Worm (Caenorhabditis elegans) whole organism, L1 larva: ENCODE data around the gene srbc-66.

Source experiments
- alr-1 ChIP-seq: fragments of 200-800 bp; sonication (Bioruptor generic); optimal IDR thresholded peaks from 2 replicates; lab custom pipeline; 2018; ENCODE audit warnings: borderline replicate concordance, mild to moderate bottlenecking, missing genetic modification characterization, missing compliant biosample characterization
- dpl-1 ChIP-seq, 3 experiments: fragments of 150-350 bp in 2 of 3; sonication (generic microtip) in 1 of 3; optimal IDR thresholded peaks; 2 replicates each; lab custom pipeline; 2014 to 2017; ENCODE audit warnings: missing biosample characterization in 3 of 3, missing genetic modification characterization in 3 of 3, missing genetic modification reagents in 3 of 3
- elt-2 ChIP-seq: sonication (generic microtip); optimal IDR thresholded peaks from 2 replicates; lab custom pipeline; 2016; ENCODE audit warnings: missing genetic modification characterization, mild to moderate bottlenecking, inconsistent platforms, missing compliant biosample characterization, missing genetic modification reagents
- hlh-17 ChIP-seq: fragments of 200-800 bp; sonication (Bioruptor generic); optimal IDR thresholded peaks from 2 replicates; lab custom pipeline; 2018; ENCODE audit warnings: missing genetic modification characterization, mild to moderate bottlenecking, missing compliant biosample characterization, moderate library complexity, borderline replicate concordance
- jun-1 ChIP-seq: fragments of 150-350 bp; optimal IDR thresholded peaks from 2 replicates; lab custom pipeline; 2014; ENCODE audit warnings: missing biosample characterization, missing genetic modification reagents, missing genetic modification characterization
- mab-9 ChIP-seq: fragments of 200-800 bp; sonication (Bioruptor generic); IDR thresholded peaks from 2 replicates; pipeline ENCODE4 v1.3.6; 2022; ENCODE audit warnings: missing genetic modification reagents, missing genetic modification characterization, missing compliant biosample characterization
- nhr-12 ChIP-seq: sonication (generic microtip); optimal IDR thresholded peaks from 2 replicates; lab custom pipeline; 2017; ENCODE audit warnings: missing biosample characterization, missing genetic modification characterization
- nhr-237 ChIP-seq: fragments of 150-350 bp; optimal IDR thresholded peaks from 2 replicates; lab custom pipeline; 2014; ENCODE audit warnings: missing biosample characterization, missing genetic modification characterization
- sox-4 ChIP-seq: sonication (generic microtip); optimal IDR thresholded peaks from 2 replicates; lab custom pipeline; 2016; ENCODE audit warnings: missing genetic modification characterization, missing compliant biosample characterization
- tbx-2 ChIP-seq: sonication (generic microtip); optimal IDR thresholded peaks from 2 replicates; lab custom pipeline; 2016; ENCODE audit warnings: missing genetic modification characterization, missing compliant biosample characterization
- unc-130 ChIP-seq: fragments of 150-350 bp; optimal IDR thresholded peaks from 2 replicates; lab custom pipeline; 2017; ENCODE audit warnings: missing biosample characterization, missing genetic modification characterization, inconsistent platforms
- unc-62 ChIP-seq: fragments of 150-350 bp; optimal IDR thresholded peaks from 2 replicates; lab custom pipeline; 2014; ENCODE audit warnings: missing biosample characterization, missing genetic modification reagents, missing genetic modification characterization
- ztf-4 ChIP-seq: fragments of 150-350 bp; optimal IDR thresholded peaks from 2 replicates; lab custom pipeline; 2014; ENCODE audit warnings: missing biosample characterization, missing genetic modification characterization

DNA sequence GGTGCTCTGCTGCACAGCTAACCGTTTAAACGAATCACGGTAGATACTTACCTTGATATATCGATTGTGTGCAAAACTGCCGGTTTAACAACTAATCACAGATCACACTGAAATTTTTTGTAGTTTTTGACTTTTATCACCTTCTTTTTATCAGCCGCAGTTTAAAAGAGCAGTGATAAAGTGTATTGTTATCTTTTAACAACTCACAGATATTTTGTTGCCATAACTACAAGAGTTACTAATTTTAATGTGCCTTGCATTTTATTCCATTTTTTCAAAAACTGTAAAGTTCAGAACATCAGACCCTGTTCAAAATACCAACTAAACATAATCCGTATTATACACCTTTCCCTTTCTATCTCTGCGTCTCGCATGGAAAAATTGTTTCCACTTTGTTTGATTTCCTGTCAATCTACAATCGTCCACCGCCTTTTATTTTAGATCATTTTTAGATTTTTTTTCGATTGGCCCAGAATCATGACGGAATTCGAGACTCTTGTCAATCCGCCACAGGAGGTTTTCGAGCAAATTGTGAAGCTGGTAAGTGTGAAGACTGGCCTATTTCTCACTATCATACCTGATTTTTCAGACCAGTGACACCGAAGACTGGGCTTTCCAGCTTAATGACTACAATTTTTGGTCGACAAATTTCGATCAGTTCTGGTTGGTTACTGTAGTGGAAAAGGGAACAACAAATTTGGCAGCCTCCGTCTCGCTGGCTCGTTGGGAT is 22.4 kb downstream of the srbc-66 start, which contains the start of gene T24A6.20:
- no peak for TF ChIP-seq ztf-4 (tag; lab: Kevin White, UChicago)
- no peak for TF ChIP-seq unc-62
- no peak for TF ChIP-seq alr-1
- TF ChIP-seq nhr-237: no peak
- TF ChIP-seq elt-2: peak; percentile 70
- no peak for TF ChIP-seq tbx-2
- no peak for TF ChIP-seq jun-1 (tag; lab: Kevin White, UChicago)
- no peak for TF ChIP-seq nhr-12 (tag; lab: Kevin White, UChicago)
- TF ChIP-seq hlh-17 (GFP tag; lab: Kevin White, UChicago): no peak
- no peak for TF ChIP-seq unc-130 (tag; lab: Kevin White, UChicago)
- TF ChIP-seq sox-4: no peak
- TF ChIP-seq mab-9 (GFP tag; lab: Robert Waterston, UW): no peak
- no peak for TF ChIP-seq dpl-1 (GFP tag; optimal IDR thresholded peaks at IDR 0.05; lab: Kevin White, UChicago)
